Fruit fly (Drosophila melanogaster) whole organism: ENCODE data around the gene CG34150.

ENCODE experiments used
- CG8478 ChIP-seq: fragments of >200 bp; optimal IDR thresholded peaks from 2 replicates; lab custom pipeline; 2018; ENCODE audit warnings: inconsistent platforms
- Dll ChIP-seq: fragments of >200 bp; optimal IDR thresholded peaks from 2 replicates; lab custom pipeline; 2017
- EcR ChIP-seq, 2 experiments: fragments of >200 bp; optimal IDR thresholded peaks; 2 replicates each; lab custom pipeline; 2017; ENCODE audit warnings: missing biosample characterization in 2 of 2, missing genetic modification characterization in 2 of 2, missing genetic modification reagents in 2 of 2

DNA sequence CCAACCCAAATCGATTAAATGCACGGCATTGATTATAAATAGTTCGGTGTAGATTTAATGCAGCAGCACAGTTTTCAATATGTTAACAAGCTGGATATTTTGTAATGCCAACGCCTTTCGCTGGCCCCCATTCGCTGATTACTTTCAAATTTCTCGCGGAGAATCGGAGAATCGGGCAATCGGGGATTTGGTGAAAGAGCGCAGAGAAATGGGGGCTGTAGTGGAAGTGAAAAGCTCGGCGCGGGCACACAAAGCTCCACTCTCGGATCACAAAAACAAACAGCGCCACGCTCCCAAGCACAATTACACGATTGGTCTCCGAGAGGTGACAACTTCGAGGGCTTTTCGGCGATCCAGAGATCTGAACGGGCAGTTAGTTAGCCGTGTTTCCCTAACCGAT lies 27.6 kb downstream of the CG34150 start, which contains the start of gene Esp:
- TF ChIP-seq CG8478 (lab: Kevin White, UChicago) (no peak), EcR (GFP tag; optimal IDR thresholded peaks at IDR 0.05; lab: Kevin White, UChicago) (no peak), Dll (lab: Kevin White, UChicago) (no peak)
